Worm (Caenorhabditis elegans): ENCODE data around the gene F41H10.2.

The F41H10.2 gene

ce11 chrIV:5391507-5392057 lies 10.1 kb downstream of the F41H10.2 start, which contains the start of the genes htp-1 and ZK616.5:
Gene htp-1, minus strand, starts transcription at chrIV:5391557.
Gene ZK616.5, plus strand, starts transcription at chrIV:5391929.
- TF ChIP-seq lin-15B (tag; optimal IDR thresholded peaks at IDR 0.05) (no peak), lin-39 (tag; optimal IDR thresholded peaks at IDR 0.05) (no peak), ztf-7 (tag; optimal IDR thresholded peaks at IDR 0.05) (no peak), spr-3 (GFP tag; optimal IDR thresholded peaks at IDR 0.05) (no peak), jun-1 (tag; optimal IDR thresholded peaks at IDR 0.05) (no peak), mxl-2 (GFP tag; conservative IDR thresholded peaks at IDR 0.05) (no peak), madf-5 (GFP tag; IDR thresholded peaks at IDR 0.05) (no peak)

ce11 chrIV:5393566-5393965 lies 12.1 kb downstream of the F41H10.2 start:
- no peak for TF ChIP-seq lir-3 (tag; optimal IDR thresholded peaks at IDR 0.05)
- TF ChIP-seq daf-16 (GFP tag; optimal IDR thresholded peaks at IDR 0.05) = no peak
- TF ChIP-seq daf-16 (tag; optimal IDR thresholded peaks at IDR 0.05) = peak; percentile 76
- TF ChIP-seq ceh-20 (GFP tag; IDR thresholded peaks at IDR 0.05) = no peak
- peak; percentile 39 for TF ChIP-seq nhr-28 (tag; optimal IDR thresholded peaks at IDR 0.05)
- peak; percentile 34; the same call in 1 of the 2 replicates for TF ChIP-seq lin-38 (GFP tag; IDR thresholded peaks at IDR 0.05)
- TF ChIP-seq mdt-29 (GFP tag; IDR thresholded peaks at IDR 0.05) = peak; percentile 63
- peak; percentile 21 for TF ChIP-seq mep-1 (tag; optimal IDR thresholded peaks at IDR 0.05)
- TF ChIP-seq zfp-3 (GFP tag; conservative IDR thresholded peaks at IDR 0.05) = no peak
- TF ChIP-seq madf-5 (GFP tag; IDR thresholded peaks at IDR 0.05) = no peak
- TF ChIP-seq lim-7 (GFP tag; IDR thresholded peaks at IDR 0.05) = no peak
- peak; percentile 71 for TF ChIP-seq dve-1 (tag; optimal IDR thresholded peaks at IDR 0.05; ENCODE audit: insufficient read depth)
- no peak for TF ChIP-seq saeg-2 (GFP tag; IDR thresholded peaks at IDR 0.05)
- peak; percentile 22 for TF ChIP-seq nhr-77 (tag; optimal IDR thresholded peaks at IDR 0.05)
- no peak for TF ChIP-seq mdl-1 (tag; optimal IDR thresholded peaks at IDR 0.05)
- TF ChIP-seq dpl-1 (GFP tag; optimal IDR thresholded peaks at IDR 0.05) = no peak
- TF ChIP-seq php-3 (GFP tag; IDR thresholded peaks at IDR 0.05) = no peak
- TF ChIP-seq hlh-11 (tag; optimal IDR thresholded peaks at IDR 0.05) = peak; percentile 39
- TF ChIP-seq hlh-30 (tag; optimal IDR thresholded peaks at IDR 0.05; ENCODE audit: insufficient read depth) = peak; percentile 62
- no peak for TF ChIP-seq R02D3.7 (tag; optimal IDR thresholded peaks at IDR 0.05)
- peak; percentile 16 for TF ChIP-seq mes-2 (tag; optimal IDR thresholded peaks at IDR 0.05; ENCODE audit: poor library complexity, severe bottlenecking)
- 0 out of 2 replicates have a peak, but pooled peaks have one; percentile 17 for TF ChIP-seq pha-4 (GFP tag; IDR thresholded peaks at IDR 0.05)
- TF ChIP-seq pha-4 (tag; optimal IDR thresholded peaks at IDR 0.05) = no peak
- TF ChIP-seq lsy-2 (tag; optimal IDR thresholded peaks at IDR 0.05) = no peak
- peak; percentile 53 for TF ChIP-seq ama-1 (optimal IDR thresholded peaks at IDR 0.05)
- no peak for TF ChIP-seq F49E8.2 (tag; optimal IDR thresholded peaks at IDR 0.05; ENCODE audit: borderline replicate concordance)
- no peak for TF ChIP-seq daf-12 (tag; optimal IDR thresholded peaks at IDR 0.05)
- peak; percentile 22 for TF ChIP-seq pqm-1 (tag; optimal IDR thresholded peaks at IDR 0.05)
- peak; percentile 31 for TF ChIP-seq duxl-1 (tag; optimal IDR thresholded peaks at IDR 0.05; ENCODE audit: poor library complexity)
- TF ChIP-seq dmd-6 (GFP tag; IDR thresholded peaks at IDR 0.05) = peak; percentile 56
- TF ChIP-seq nhr-6 (tag; optimal IDR thresholded peaks at IDR 0.05) = no peak

ce11 chrIV:5394687-5395086 lies 13.3 kb downstream of the F41H10.2 start, which contains the start of the genes perm-3 and swsn-6:
Gene perm-3, minus strand, starts transcription at chrIV:5394804.
Gene swsn-6, plus strand, starts transcription at chrIV:5395033.
- TF ChIP-seq vab-7 (GFP tag; IDR thresholded peaks at IDR 0.05) = no peak
- peak; percentile 63 for TF ChIP-seq hlh-11 (tag; optimal IDR thresholded peaks at IDR 0.05)
- TF ChIP-seq lin-15B (tag; optimal IDR thresholded peaks at IDR 0.05) = no peak
- peak; percentile 67 for TF ChIP-seq hlh-30 (tag; optimal IDR thresholded peaks at IDR 0.05; ENCODE audit: insufficient read depth)
- TF ChIP-seq T20F7.1 (GFP tag; optimal IDR thresholded peaks at IDR 0.05) = peak; percentile 41
- no peak for TF ChIP-seq nhr-111 (GFP tag; optimal IDR thresholded peaks at IDR 0.05)
- TF ChIP-seq nhr-48 (tag; optimal IDR thresholded peaks at IDR 0.05) = peak; percentile 25
- TF ChIP-seq aly-2 (tag; optimal IDR thresholded peaks at IDR 0.05) = no peak
- TF ChIP-seq mdt-29 (GFP tag; IDR thresholded peaks at IDR 0.05) = no peak
- no peak; the same call in 1 of the 2 replicates for TF ChIP-seq dmd-6 (GFP tag; IDR thresholded peaks at IDR 0.05)
- no peak for TF ChIP-seq lim-7 (GFP tag; IDR thresholded peaks at IDR 0.05)
- TF ChIP-seq rbr-2 (tag; optimal IDR thresholded peaks at IDR 0.05) = peak; percentile 78
- no peak for TF ChIP-seq sdz-12 (GFP tag; optimal IDR thresholded peaks at IDR 0.05)
- TF ChIP-seq nhr-11 (tag; optimal IDR thresholded peaks at IDR 0.05) = peak; percentile 19
- peak; percentile 63 for TF ChIP-seq lin-13 (GFP tag; optimal IDR thresholded peaks at IDR 0.05)
- TF ChIP-seq zfp-2 (tag; optimal IDR thresholded peaks at IDR 0.05) = no peak
- peak; percentile 84 for TF ChIP-seq lin-38 (GFP tag; IDR thresholded peaks at IDR 0.05)
- peak; percentile 47 for TF ChIP-seq F10B5.3 (tag; optimal IDR thresholded peaks at IDR 0.05)
- no peak for TF ChIP-seq ztf-11 (tag; optimal IDR thresholded peaks at IDR 0.05)
- peak; percentile 62 for TF ChIP-seq dve-1 (tag; optimal IDR thresholded peaks at IDR 0.05; ENCODE audit: insufficient read depth)

Data from whole organism, L4 larva.